Fruit fly (Drosophila melanogaster) whole organism, embryonic: ENCODE measurements around the gene CG15877.

ENCODE experiments used
- CG10274 ChIP-seq: fragments of 200-800 bp; sonication (Bioruptor generic); optimal IDR thresholded peaks from 3 replicates; lab custom pipeline; 2017; ENCODE audit warnings: missing biosample characterization, mild to moderate bottlenecking, missing genetic modification characterization
- CG10462 ChIP-seq: fragments of 200-800 bp; sonication (Bioruptor generic); optimal IDR thresholded peaks from 2 replicates; lab custom pipeline; 2016; ENCODE audit warnings: missing biosample characterization, missing genetic modification characterization
- CG11695 ChIP-seq: fragments of 200-800 bp; sonication (Bioruptor generic); IDR thresholded peaks from 3 replicates; pipeline ENCODE4 v1.3.6; 2022; ENCODE audit warnings: missing biosample characterization, missing genetic modification characterization
- CG11696 ChIP-seq: fragments of 200-800 bp; sonication (Bioruptor generic); IDR thresholded peaks from 2 replicates; pipeline ENCODE4 v1.3.6; 2022; ENCODE audit warnings: missing biosample characterization, missing genetic modification characterization
- CG16779 ChIP-seq: fragments of 200-800 bp; sonication (Bioruptor generic); IDR thresholded peaks from 2 replicates; pipeline ENCODE4 v1.3.6; 2022; ENCODE audit warnings: missing biosample characterization, missing genetic modification characterization
- CG1792 ChIP-seq: fragments of 200-800 bp; sonication (Bioruptor generic); optimal IDR thresholded peaks from 2 replicates; lab custom pipeline; 2016; ENCODE audit warnings: missing biosample characterization, missing genetic modification characterization
- CG18764 ChIP-seq: fragments of 200-800 bp; sonication (Bioruptor generic); optimal IDR thresholded peaks from 3 replicates; lab custom pipeline; 2016; ENCODE audit warnings: missing biosample characterization, missing genetic modification characterization
- CG2116 ChIP-seq: fragments of 200-800 bp; sonication (Bioruptor generic); optimal IDR thresholded peaks from 3 replicates; lab custom pipeline; 2018; ENCODE audit warnings: missing biosample characterization, mild to moderate bottlenecking, missing genetic modification characterization
- CG2875 ChIP-seq: fragments of 200-800 bp; sonication (Bioruptor generic); optimal IDR thresholded peaks from 2 replicates; lab custom pipeline; 2017; ENCODE audit warnings: missing biosample characterization, mild to moderate bottlenecking, missing genetic modification characterization, missing genetic modification reagents
- CG30020 ChIP-seq: fragments of 200-800 bp; optimal IDR thresholded peaks from 2 replicates; lab custom pipeline; 2019; ENCODE audit warnings: missing biosample characterization, mild to moderate bottlenecking, missing genetic modification characterization, moderate library complexity
- CG30431 ChIP-seq: fragments of 200-800 bp; sonication (Bioruptor generic); optimal IDR thresholded peaks from 2 replicates; lab custom pipeline; 2017; ENCODE audit warnings: missing biosample characterization, missing genetic modification characterization
- CG31224 ChIP-seq: fragments of 200-800 bp; sonication (Bioruptor generic); IDR thresholded peaks from 2 replicates; pipeline ENCODE4 v1.3.6; 2022; ENCODE audit warnings: missing biosample characterization, missing genetic modification characterization
- CG3163 ChIP-seq: fragments of 200-800 bp; sonication (Bioruptor generic); optimal IDR thresholded peaks from 3 replicates; lab custom pipeline; 2016; ENCODE audit warnings: missing biosample characterization, missing genetic modification characterization
- CG5180 ChIP-seq: fragments of 200-800 bp; sonication (Bioruptor generic); optimal IDR thresholded peaks from 3 replicates; lab custom pipeline; 2017; ENCODE audit warnings: missing biosample characterization, missing genetic modification characterization, mild to moderate bottlenecking, moderate library complexity, missing genetic modification reagents
- CG5953 ChIP-seq: fragments of 200-800 bp; sonication (Bioruptor generic); IDR thresholded peaks from 2 replicates; pipeline ENCODE4 v1.3.6; 2022; ENCODE audit warnings: missing biosample characterization, missing genetic modification characterization
- CG6854 ChIP-seq: fragments of 200-800 bp; sonication (Bioruptor generic); optimal IDR thresholded peaks from 3 replicates; lab custom pipeline; 2017; ENCODE audit warnings: missing biosample characterization, mild to moderate bottlenecking, missing genetic modification characterization
- CG7357 ChIP-seq: fragments of 200-800 bp; sonication (Bioruptor generic); IDR thresholded peaks from 3 replicates; pipeline ENCODE4 v1.3.6; 2022; ENCODE audit warnings: missing biosample characterization, missing genetic modification characterization
- CG7987 ChIP-seq: fragments of 200-800 bp; sonication (Bioruptor generic); optimal IDR thresholded peaks from 2 replicates; lab custom pipeline; 2018; ENCODE audit warnings: missing biosample characterization, mild to moderate bottlenecking, missing genetic modification characterization, moderate library complexity
- D ChIP-seq, 2 experiments: fragments of 200-800 bp in 1 of 2; fragments of >200 bp in 1 of 2; sonication (Bioruptor generic) in 1 of 2; optimal IDR thresholded peaks; 2 replicates in 1 of 2; 3 replicates in 1 of 2; lab custom pipeline; 2017; ENCODE audit warnings: mild to moderate bottlenecking in 1 of 2, missing biosample characterization in 1 of 2, missing genetic modification characterization in 1 of 2, missing genetic modification reagents in 1 of 2
- Deaf1 ChIP-seq: fragments of 200-800 bp; optimal IDR thresholded peaks from 3 replicates; lab custom pipeline; 2019; ENCODE audit warnings: missing biosample characterization, mild to moderate bottlenecking, missing genetic modification characterization, moderate library complexity
- H2.0 ChIP-seq: fragments of 200-800 bp; sonication (Bioruptor generic); IDR thresholded peaks from 2 replicates; pipeline ENCODE4 v1.3.6; 2022; ENCODE audit warnings: missing biosample characterization, missing genetic modification characterization
- Lim3 ChIP-seq: fragments of 200-800 bp; sonication (Bioruptor generic); IDR thresholded peaks from 2 replicates; pipeline ENCODE4 v1.3.6; 2022; ENCODE audit warnings: missing biosample characterization, missing genetic modification characterization
- MBD-R2 ChIP-seq: fragments of 200-800 bp; sonication (Bioruptor generic); IDR thresholded peaks from 2 replicates; pipeline ENCODE4 v1.3.6; 2022; ENCODE audit warnings: missing biosample characterization, missing genetic modification characterization
- Med ChIP-seq: fragments of 200-800 bp; sonication (Bioruptor generic); peaks from one replicate; lab custom pipeline; 2016; ENCODE audit warnings: missing biosample characterization, missing genetic modification characterization, mild to moderate bottlenecking, inconsistent platforms, moderate library complexity
- Nf-YA ChIP-seq: fragments of 200-800 bp; sonication (Bioruptor generic); IDR thresholded peaks from 2 replicates; pipeline ENCODE4 v1.3.6; 2022; ENCODE audit warnings: missing biosample characterization, missing genetic modification characterization
- PHDP ChIP-seq: fragments of 200-800 bp; sonication (Bioruptor generic); optimal IDR thresholded peaks from 3 replicates; lab custom pipeline; 2018; ENCODE audit warnings: missing biosample characterization, mild to moderate bottlenecking, missing genetic modification characterization, moderate library complexity
- Poxn ChIP-seq: fragments of 200-800 bp; sonication (Bioruptor generic); IDR thresholded peaks from 2 replicates; pipeline ENCODE4 v1.3.6; 2022; ENCODE audit warnings: missing biosample characterization, missing genetic modification characterization
- Rfx ChIP-seq: fragments of 200-800 bp; sonication (Bioruptor generic); IDR thresholded peaks from 2 replicates; pipeline ENCODE4 v1.3.6; 2022; ENCODE audit warnings: missing biosample characterization, missing genetic modification characterization
- Six4 ChIP-seq: fragments of 200-800 bp; sonication (Bioruptor generic); optimal IDR thresholded peaks from 2 replicates; lab custom pipeline; 2016; ENCODE audit warnings: missing biosample characterization, missing genetic modification characterization
- Sry-β ChIP-seq: fragments of 200-800 bp; sonication (Bioruptor generic); optimal IDR thresholded peaks from 2 replicates; lab custom pipeline; 2018; ENCODE audit warnings: missing biosample characterization, mild to moderate bottlenecking, missing genetic modification characterization, moderate library complexity
- ara ChIP-seq: fragments of 200-800 bp; sonication (Bioruptor generic); IDR thresholded peaks from 2 replicates; pipeline ENCODE4 v1.3.6; 2022; ENCODE audit warnings: missing biosample characterization, missing genetic modification characterization
- bsh ChIP-seq, 2 experiments: fragments of 200-800 bp; sonication (Bioruptor generic); optimal IDR thresholded peaks; 2 replicates each; lab custom pipeline; 2017 to 2018; ENCODE audit warnings: mild to moderate bottlenecking in 2 of 2, missing biosample characterization in 2 of 2, missing genetic modification characterization in 2 of 2, moderate library complexity in 1 of 2
- cas ChIP-seq: fragments of 200-800 bp; sonication (Bioruptor generic); IDR thresholded peaks from 2 replicates; pipeline ENCODE4 v1.3.6; 2022; ENCODE audit warnings: missing biosample characterization, missing genetic modification characterization
- ci ChIP-seq: fragments of 200-800 bp; sonication (Bioruptor generic); IDR thresholded peaks from 3 replicates; pipeline ENCODE4 v1.3.6; 2022; ENCODE audit warnings: missing biosample characterization, missing genetic modification characterization
- danr ChIP-seq: fragments of 200-800 bp; sonication (Bioruptor generic); IDR thresholded peaks from 2 replicates; pipeline ENCODE4 v1.3.6; 2022; ENCODE audit warnings: missing biosample characterization, missing genetic modification characterization
- dpn ChIP-seq, 2 experiments: fragments of 200-800 bp; sonication (Bioruptor generic); optimal IDR thresholded peaks; 3 replicates each; lab custom pipeline; 2016; ENCODE audit warnings: missing biosample characterization in 2 of 2, missing genetic modification characterization in 2 of 2
- ewg ChIP-seq: fragments of 200-800 bp; sonication (Bioruptor generic); optimal IDR thresholded peaks from 3 replicates; lab custom pipeline; 2017; ENCODE audit warnings: mild to moderate bottlenecking, missing biosample characterization, missing genetic modification reagents, missing genetic modification characterization
- eyg ChIP-seq: fragments of 200-800 bp; sonication (Bioruptor generic); optimal IDR thresholded peaks from 3 replicates; lab custom pipeline; 2016; ENCODE audit warnings: missing biosample characterization, missing genetic modification characterization
- gcm2 ChIP-seq: fragments of 200-800 bp; sonication (Bioruptor generic); optimal IDR thresholded peaks from 2 replicates; lab custom pipeline; 2016; ENCODE audit warnings: missing biosample characterization, missing genetic modification characterization
- gem ChIP-seq: fragments of 200-800 bp; sonication (Bioruptor generic); optimal IDR thresholded peaks from 2 replicates; lab custom pipeline; 2019; ENCODE audit warnings: missing biosample characterization, mild to moderate bottlenecking, missing genetic modification characterization, moderate library complexity
- gsb ChIP-seq: fragments of 200-800 bp; sonication (Bioruptor generic); IDR thresholded peaks from 2 replicates; pipeline ENCODE4 v1.3.6; 2022; ENCODE audit warnings: missing biosample characterization, missing genetic modification characterization
- hbn ChIP-seq: fragments of 200-800 bp; sonication (Bioruptor generic); IDR thresholded peaks from 2 replicates; pipeline ENCODE4 v1.3.6; 2022; ENCODE audit warnings: missing biosample characterization, missing genetic modification characterization; ENCODE audit not compliant: partially characterized antibody
- luna ChIP-seq: fragments of 200-800 bp; sonication (Bioruptor generic); optimal IDR thresholded peaks from 2 replicates; lab custom pipeline; 2016; ENCODE audit warnings: missing biosample characterization, missing genetic modification characterization
- mam ChIP-seq: fragments of 200-800 bp; sonication (Bioruptor generic); optimal IDR thresholded peaks from 3 replicates; lab custom pipeline; 2016; ENCODE audit warnings: missing biosample characterization, missing genetic modification characterization
- org-1 ChIP-seq: fragments of 200-800 bp; sonication (Bioruptor generic); optimal IDR thresholded peaks from 2 replicates; lab custom pipeline; 2017; ENCODE audit warnings: missing biosample characterization, missing genetic modification characterization
- pfk ChIP-seq: fragments of 200-800 bp; sonication (Bioruptor generic); optimal IDR thresholded peaks from 2 replicates; lab custom pipeline; 2018; ENCODE audit warnings: missing biosample characterization, mild to moderate bottlenecking, missing genetic modification characterization, moderate library complexity
- pho ChIP-seq: fragments of 200-800 bp; sonication (Bioruptor generic); optimal IDR thresholded peaks from 2 replicates; lab custom pipeline; 2016; ENCODE audit warnings: missing biosample characterization, missing genetic modification characterization
- rib ChIP-seq: fragments of 200-800 bp; sonication (Bioruptor generic); IDR thresholded peaks from 2 replicates; pipeline ENCODE4 v1.3.6; 2022; ENCODE audit warnings: missing biosample characterization, missing genetic modification characterization
- salm ChIP-seq: fragments of 200-800 bp; sonication (Bioruptor generic); optimal IDR thresholded peaks from 2 replicates; lab custom pipeline; 2018; ENCODE audit warnings: missing biosample characterization, mild to moderate bottlenecking, missing genetic modification characterization
- ssp ChIP-seq: fragments of 200-800 bp; sonication (Bioruptor generic); IDR thresholded peaks from 2 replicates; pipeline ENCODE4 v1.3.6; 2022; ENCODE audit warnings: missing biosample characterization, missing genetic modification characterization
- tap ChIP-seq: fragments of 200-800 bp; optimal IDR thresholded peaks from 3 replicates; lab custom pipeline; 2019; ENCODE audit warnings: missing biosample characterization, mild to moderate bottlenecking, missing genetic modification characterization, moderate library complexity
- usp ChIP-seq: fragments of >200 bp; optimal IDR thresholded peaks from 2 replicates; lab custom pipeline; 2017; ENCODE audit warnings: missing biosample characterization, missing genetic modification characterization

The CG15877 gene

dm6 chr3L:2371882-2372281, 5.5 kb downstream of the CG15877 start, which contains the start of the genes CG1317 and CG8993 (continued):
- no peak for TF ChIP-seq CG5180 (GFP tag; lab: Kevin White, UChicago)
- peak; percentile 62 for TF ChIP-seq Med
- TF ChIP-seq ara (GFP tag; lab: Robert Waterston, UW) = no peak
- TF ChIP-seq Poxn = no peak
- TF ChIP-seq ssp (GFP tag; lab: Robert Waterston, UW) = peak; percentile 47
- no peak for TF ChIP-seq H2.0
- no peak for TF ChIP-seq usp (GFP tag; lab: Kevin White, UChicago)
- no peak for TF ChIP-seq mam
- TF ChIP-seq CG1792 (GFP tag; lab: Kevin White, UChicago) = no peak
- TF ChIP-seq rib (GFP tag; lab: Robert Waterston, UW) = 0 out of 2 replicates have a peak, but pooled peaks have one; percentile 36
- TF ChIP-seq danr (GFP tag; lab: Robert Waterston, UW) = no peak
- peak; percentile 73 for TF ChIP-seq hbn (GFP tag; lab: Robert Waterston, UW)
- no peak for TF ChIP-seq gcm2 (GFP tag; lab: Kevin White, UChicago)
- peak; percentile 56 for TF ChIP-seq CG2116 (GFP tag; lab: Kevin White, UChicago)
- TF ChIP-seq D (optimal IDR thresholded peaks at IDR 0.05; lab: Kevin White, UChicago) = no peak
- TF ChIP-seq D (GFP tag; optimal IDR thresholded peaks at IDR 0.05; lab: Kevin White, UChicago) = peak; percentile 5
- TF ChIP-seq pfk (GFP tag; lab: Kevin White, UChicago) = no peak
- TF ChIP-seq Six4 (GFP tag; lab: Kevin White, UChicago) = peak; percentile 42
- no peak for TF ChIP-seq eyg
- peak in 1 of 2 experiments; percentile 59 for TF ChIP-seq bsh (GFP tag; optimal IDR thresholded peaks at IDR 0.05; lab: Kevin White, UChicago)
- no peak for TF ChIP-seq CG10274
- TF ChIP-seq CG30431 (GFP tag; lab: Kevin White, UChicago) = no peak
- peak; percentile 26; the same call in 1 of the 3 replicates for TF ChIP-seq CG7357 (GFP tag; lab: Robert Waterston, UW)
- no peak for TF ChIP-seq cas (GFP tag; lab: Robert Waterston, UW)
- TF ChIP-seq org-1 (GFP tag; lab: Kevin White, UChicago) = no peak
- TF ChIP-seq CG10462 (GFP tag; lab: Kevin White, UChicago) = peak; percentile 23
- TF ChIP-seq luna = no peak
- no peak for TF ChIP-seq CG3163
- no peak for TF ChIP-seq Deaf1
- TF ChIP-seq CG18764 (GFP tag; lab: Kevin White, UChicago) = peak; percentile 36
- no peak for TF ChIP-seq pho
- peak; percentile 20 for TF ChIP-seq tap (tag; lab: Kevin White, UChicago)
- peak; percentile 55 for TF ChIP-seq CG30020
- no peak for TF ChIP-seq CG11695 (GFP tag; lab: Robert Waterston, UW)
- no peak for TF ChIP-seq CG16779
- no peak for TF ChIP-seq CG2875 (GFP tag; lab: Kevin White, UChicago)
- TF ChIP-seq CG11696 (GFP tag; lab: Robert Waterston, UW) = no peak
- TF ChIP-seq Nf-YA (GFP tag; lab: Robert Waterston, UW) = no peak
- TF ChIP-seq Rfx (GFP tag; lab: Robert Waterston, UW) = peak; percentile 67; the same call in 1 of the 2 replicates
- TF ChIP-seq CG7987 (GFP tag; lab: Kevin White, UChicago) = no peak
- peak; percentile 74 for TF ChIP-seq gem
- peak; percentile 73 for TF ChIP-seq Sry-β
- no peak for TF ChIP-seq ci
- TF ChIP-seq ewg (GFP tag; lab: Kevin White, UChicago) = no peak
- TF ChIP-seq CG31224 (GFP tag; lab: Robert Waterston, UW) = peak; percentile 54
- peak in 1 of 2 experiments; percentile 62 for TF ChIP-seq dpn (GFP tag; optimal IDR thresholded peaks at IDR 0.05; lab: Kevin White, UChicago)
- TF ChIP-seq CG6854 = no peak
- no peak for TF ChIP-seq CG5953 (GFP tag; lab: Robert Waterston, UW)
- TF ChIP-seq salm (tag; lab: Kevin White, UChicago) = no peak
- peak; percentile 94 for TF ChIP-seq MBD-R2 (GFP tag; lab: Robert Waterston, UW)
- no peak for TF ChIP-seq gsb (GFP tag; lab: Robert Waterston, UW)
- peak; percentile 61 for TF ChIP-seq PHDP
- no peak for TF ChIP-seq Lim3
